Worm (Caenorhabditis elegans) whole organism, L2 larva: ENCODE measurements around the gene rha-1.

Experiments used
- F13H6.1 ChIP-seq: sonication (generic microtip); optimal IDR thresholded peaks from 2 replicates; lab custom pipeline; 2016; ENCODE audit warnings: missing genetic modification characterization, missing compliant biosample characterization
- R02D3.7 ChIP-seq: fragments of 150-350 bp; optimal IDR thresholded peaks from 2 replicates; lab custom pipeline; 2014; ENCODE audit warnings: missing biosample characterization, missing genetic modification characterization
- ZK546.5 ChIP-seq: sonication (generic microtip); optimal IDR thresholded peaks from 2 replicates; lab custom pipeline; 2017; ENCODE audit warnings: missing biosample characterization, missing genetic modification characterization
- aly-2 ChIP-seq: fragments of 150-350 bp; optimal IDR thresholded peaks from 2 replicates; lab custom pipeline; 2014; ENCODE audit warnings: missing biosample characterization, missing genetic modification characterization
- ama-1 ChIP-seq: fragments of 150-350 bp; optimal IDR thresholded peaks from 2 replicates; lab custom pipeline; 2018; ENCODE audit warnings: inconsistent platforms
- blmp-1 ChIP-seq: sonication (generic microtip); optimal IDR thresholded peaks from 2 replicates; lab custom pipeline; 2017; ENCODE audit warnings: missing genetic modification characterization, mild to moderate bottlenecking, missing compliant biosample characterization, antibody characterized with exemption, moderate library complexity; ENCODE audit not compliant: insufficient read depth
- ceh-16 ChIP-seq: fragments of 150-350 bp; optimal IDR thresholded peaks from 2 replicates; lab custom pipeline; 2014; ENCODE audit warnings: missing biosample characterization, missing genetic modification characterization
- ceh-82 ChIP-seq: fragments of 150-350 bp; optimal IDR thresholded peaks from 2 replicates; lab custom pipeline; 2014; ENCODE audit warnings: missing biosample characterization, missing genetic modification characterization
- crh-2 ChIP-seq: sonication (generic microtip); optimal IDR thresholded peaks from 2 replicates; lab custom pipeline; 2017; ENCODE audit warnings: missing biosample characterization, missing genetic modification characterization
- dmd-4 ChIP-seq: sonication (generic microtip); optimal IDR thresholded peaks from 2 replicates; lab custom pipeline; 2017; ENCODE audit warnings: missing biosample characterization, missing genetic modification characterization
- egl-27 ChIP-seq: sonication (generic microtip); optimal IDR thresholded peaks from 3 replicates; lab custom pipeline; 2017; ENCODE audit warnings: missing biosample characterization, missing genetic modification reagents, missing genetic modification characterization
- elt-1 ChIP-seq: fragments of 150-350 bp; optimal IDR thresholded peaks from 2 replicates; lab custom pipeline; 2014; ENCODE audit warnings: missing biosample characterization, missing genetic modification characterization
- elt-3 ChIP-seq: sonication (generic microtip); optimal IDR thresholded peaks from 2 replicates; lab custom pipeline; 2017; ENCODE audit warnings: missing biosample characterization, missing genetic modification characterization
- fos-1 ChIP-seq: fragments of 150-350 bp; optimal IDR thresholded peaks from 2 replicates; lab custom pipeline; 2014; ENCODE audit warnings: missing biosample characterization, missing genetic modification characterization
- lin-13 ChIP-seq: fragments of 150-350 bp; optimal IDR thresholded peaks from 2 replicates; lab custom pipeline; 2014; ENCODE audit warnings: missing biosample characterization, missing genetic modification reagents, missing genetic modification characterization
- lsy-2 ChIP-seq, 2 experiments: fragments of 150-350 bp in 1 of 2; sonication (generic microtip) in 1 of 2; optimal IDR thresholded peaks; 2 replicates each; lab custom pipeline; 2014 to 2017; ENCODE audit warnings: missing biosample characterization in 2 of 2, missing genetic modification characterization in 2 of 2
- mab-5 ChIP-seq: fragments of 150-350 bp; optimal IDR thresholded peaks from 2 replicates; lab custom pipeline; 2014; ENCODE audit warnings: missing biosample characterization, missing genetic modification characterization
- nhr-10 ChIP-seq: sonication (generic microtip); optimal IDR thresholded peaks from 2 replicates; lab custom pipeline; 2017; ENCODE audit warnings: missing biosample characterization, missing genetic modification characterization
- nhr-11 ChIP-seq: fragments of 150-350 bp; optimal IDR thresholded peaks from 2 replicates; lab custom pipeline; 2014; ENCODE audit warnings: missing biosample characterization, missing genetic modification characterization
- nhr-129 ChIP-seq: fragments of 150-350 bp; optimal IDR thresholded peaks from 2 replicates; lab custom pipeline; 2014; ENCODE audit warnings: missing biosample characterization, missing genetic modification characterization
- nhr-21 ChIP-seq: fragments of 150-350 bp; optimal IDR thresholded peaks from 2 replicates; lab custom pipeline; 2014; ENCODE audit warnings: missing biosample characterization, missing genetic modification characterization
- nhr-23 ChIP-seq: fragments of 150-350 bp; optimal IDR thresholded peaks from 2 replicates; lab custom pipeline; 2014; ENCODE audit warnings: missing biosample characterization, missing genetic modification reagents, missing genetic modification characterization
- nhr-237 ChIP-seq: fragments of 150-350 bp; optimal IDR thresholded peaks from 2 replicates; lab custom pipeline; 2014; ENCODE audit warnings: missing biosample characterization, missing genetic modification characterization
- nhr-25 ChIP-seq: fragments of 150-350 bp; sonication (generic microtip); optimal IDR thresholded peaks from 3 replicates; lab custom pipeline; 2014; ENCODE audit warnings: missing biosample characterization, missing genetic modification characterization
- nhr-6 ChIP-seq: fragments of 150-350 bp; optimal IDR thresholded peaks from 2 replicates; lab custom pipeline; 2014; ENCODE audit warnings: missing biosample characterization, missing genetic modification characterization
- sem-4 ChIP-seq: fragments of 150-350 bp; optimal IDR thresholded peaks from 2 replicates; lab custom pipeline; 2014; ENCODE audit warnings: missing biosample characterization, missing genetic modification reagents, missing genetic modification characterization
- skn-1 ChIP-seq: sonication (generic microtip); optimal IDR thresholded peaks from 2 replicates; lab custom pipeline; 2017; ENCODE audit warnings: missing biosample characterization, missing genetic modification characterization
- snpc-4 ChIP-seq: fragments of 150-350 bp; optimal IDR thresholded peaks from 2 replicates; lab custom pipeline; 2014; ENCODE audit warnings: missing biosample characterization, missing genetic modification characterization
- unc-39 ChIP-seq: fragments of 150-350 bp; optimal IDR thresholded peaks from 2 replicates; lab custom pipeline; 2014; ENCODE audit warnings: missing biosample characterization, missing genetic modification characterization
- unc-55 ChIP-seq: fragments of 150-350 bp; sonication (generic microtip); optimal IDR thresholded peaks from 3 replicates; lab custom pipeline; 2014; ENCODE audit warnings: missing biosample characterization, missing genetic modification reagents, missing genetic modification characterization
- unc-62 ChIP-seq: fragments of 150-350 bp; optimal IDR thresholded peaks from 2 replicates; lab custom pipeline; 2014; ENCODE audit warnings: missing biosample characterization, missing genetic modification reagents, missing genetic modification characterization
- zag-1 ChIP-seq: fragments of 150-350 bp; optimal IDR thresholded peaks from 2 replicates; lab custom pipeline; 2014; ENCODE audit warnings: missing biosample characterization, missing genetic modification characterization
- ztf-1 ChIP-seq: fragments of 200-800 bp; sonication (Bioruptor generic); conservative IDR thresholded peaks from 2 replicates; pipeline ENCODE4 v1.3.6; 2022; ENCODE audit warnings: missing genetic modification characterization, missing compliant biosample characterization
- ztf-11 ChIP-seq: sonication (generic microtip); optimal IDR thresholded peaks from 2 replicates; lab custom pipeline; 2017; ENCODE audit warnings: missing biosample characterization, missing genetic modification characterization

rha-1 gene

DNA sequence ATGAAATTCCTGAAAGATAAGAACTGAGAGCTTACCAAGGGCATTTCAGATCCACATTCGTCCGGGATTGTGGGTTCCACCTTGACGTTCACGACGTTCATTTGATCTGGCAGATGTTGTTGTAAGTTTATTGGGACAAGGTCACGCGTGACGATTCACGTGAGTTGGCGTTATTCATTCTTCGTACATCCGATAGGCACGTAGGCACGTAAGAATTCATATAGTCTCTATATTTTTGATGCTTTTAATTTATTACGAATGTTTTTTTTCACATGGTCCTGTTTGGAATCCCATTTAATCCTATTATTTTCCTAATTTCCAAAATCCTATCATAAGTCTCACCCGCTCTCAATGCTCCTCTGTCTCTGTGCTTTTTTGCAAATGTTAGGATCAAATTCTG is 28.5 kb upstream of the rha-1 start, which contains the start of gene B0457.4:
Gene B0457.4 (minus strand): TSS at position 101 of the 400 bp plus-strand sequence.
- TF ChIP-seq lsy-2 (tag; optimal IDR thresholded peaks at IDR 0.05; lab: Kevin White, UChicago) (no peak), unc-39 (tag; lab: Kevin White, UChicago) (no peak), ztf-1 (no peak), nhr-237 (tag; lab: Kevin White, UChicago) (no peak), unc-55 (GFP tag; lab: Kevin White, UChicago) (no peak), nhr-10 (tag; lab: Kevin White, UChicago) (no peak)

DNA sequence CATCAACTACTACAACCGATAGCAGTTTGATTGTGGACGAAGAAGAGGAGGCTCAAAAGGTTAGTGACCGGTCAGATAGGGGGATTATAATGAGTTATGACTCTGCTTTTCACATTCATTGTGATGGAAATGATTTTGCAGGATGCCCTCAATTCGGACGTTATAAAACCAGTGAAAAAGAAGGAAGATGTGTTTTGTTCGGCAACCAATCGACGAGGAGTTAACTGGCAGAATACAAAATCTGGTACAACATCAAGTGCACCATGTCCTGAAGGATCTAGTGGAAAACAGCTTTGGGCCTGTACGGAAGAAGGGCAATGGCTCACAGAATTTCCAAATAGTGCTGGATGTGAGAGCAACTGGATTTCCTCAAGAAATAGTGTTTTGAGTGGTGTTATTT is 20.4 kb upstream of the rha-1 start:
- TF ChIP-seq crh-2 (no peak), ZK546.5 (tag; lab: Kevin White, UChicago) (no peak), ama-1 (no peak)
- TF ChIP-seq, all 48 proteins: peak for 0

DNA sequence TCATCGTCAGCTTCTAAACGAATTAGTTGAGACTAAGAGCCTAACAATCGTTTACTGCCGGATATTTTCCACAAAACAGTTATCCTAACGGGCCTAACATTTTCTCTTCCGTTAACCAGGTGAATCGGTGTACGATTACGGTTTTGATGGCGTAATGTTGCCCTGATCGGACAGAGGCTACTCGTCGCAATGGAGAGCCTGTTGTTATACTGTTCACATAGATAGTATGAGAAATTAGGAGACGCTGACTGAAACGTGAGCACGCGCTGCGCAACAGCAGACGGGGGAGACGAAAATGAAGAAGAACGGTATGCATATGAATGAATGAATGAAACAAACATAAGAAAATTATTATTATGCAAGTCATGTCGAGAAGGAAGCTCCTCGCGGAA is 15.9 kb upstream of the rha-1 start:
- no peak for TF ChIP-seq F13H6.1
- TF ChIP-seq ztf-11, result no peak
- no peak for TF ChIP-seq ceh-16 (tag; lab: Kevin White, UChicago)
- no peak for TF ChIP-seq lin-13 (GFP tag; lab: Kevin White, UChicago)
- TF ChIP-seq R02D3.7 (tag; lab: Kevin White, UChicago), result no peak
- TF ChIP-seq unc-39 (tag; lab: Kevin White, UChicago), result no peak
- TF ChIP-seq nhr-237 (tag; lab: Kevin White, UChicago), result no peak
- no peak for TF ChIP-seq nhr-6
- TF ChIP-seq nhr-129 (tag; lab: Kevin White, UChicago), result no peak
- TF ChIP-seq skn-1, result no peak
- TF ChIP-seq ZK546.5 (tag; lab: Kevin White, UChicago), result no peak
- no peak for TF ChIP-seq nhr-23
- TF ChIP-seq ceh-82 (tag; lab: Kevin White, UChicago), result no peak
- no peak for TF ChIP-seq blmp-1 (tag; lab: Kevin White, UChicago)
- TF ChIP-seq nhr-21 (tag; lab: Kevin White, UChicago), result no peak

DNA sequence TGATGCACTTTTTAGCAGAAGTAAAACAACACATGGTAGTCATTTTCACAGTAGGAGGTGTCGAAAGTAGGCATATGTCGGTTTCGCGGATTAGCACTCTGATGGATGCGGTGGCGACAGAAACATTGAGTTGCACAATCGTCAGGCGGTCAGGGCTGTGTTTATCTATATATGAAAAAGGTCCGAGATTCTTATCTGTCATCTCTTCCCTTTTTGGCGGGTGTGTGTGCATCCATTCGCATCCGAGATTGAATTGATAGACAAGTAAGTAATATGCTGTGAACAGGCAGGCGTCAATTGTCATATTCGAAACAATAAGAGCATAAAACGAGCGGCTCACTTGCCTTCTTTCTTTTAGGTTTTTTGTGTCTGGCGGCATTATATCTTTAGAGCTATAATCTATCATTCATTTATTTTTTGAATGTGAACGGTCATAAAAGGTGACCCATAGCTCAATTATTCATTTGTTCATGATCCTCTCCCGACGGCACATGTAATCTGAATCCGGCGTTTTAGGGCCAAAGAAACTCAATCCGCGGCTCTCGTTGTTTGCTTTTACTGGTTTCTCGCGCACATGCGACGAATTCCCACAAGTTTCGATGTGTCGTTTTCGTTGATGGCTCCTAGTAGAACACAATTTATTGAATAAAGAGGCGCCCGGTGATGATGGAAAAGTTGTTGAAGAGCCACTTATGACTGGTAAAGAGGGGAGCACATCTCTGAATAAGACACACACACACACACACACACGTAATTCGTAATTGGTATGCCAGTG is 15.3 kb upstream of the rha-1 start:
- TF ChIP-seq snpc-4 (tag; lab: Kevin White, UChicago), result no peak
- no peak for TF ChIP-seq mab-5
- TF ChIP-seq aly-2 (tag; lab: Kevin White, UChicago), result no peak
- no peak for TF ChIP-seq nhr-237 (tag; lab: Kevin White, UChicago)
- TF ChIP-seq elt-1 (tag; lab: Kevin White, UChicago), result no peak
- TF ChIP-seq nhr-23, result no peak
- no peak for TF ChIP-seq egl-27 (tag; lab: Kevin White, UChicago)
- no peak for TF ChIP-seq fos-1 (tag; lab: Kevin White, UChicago)

DNA sequence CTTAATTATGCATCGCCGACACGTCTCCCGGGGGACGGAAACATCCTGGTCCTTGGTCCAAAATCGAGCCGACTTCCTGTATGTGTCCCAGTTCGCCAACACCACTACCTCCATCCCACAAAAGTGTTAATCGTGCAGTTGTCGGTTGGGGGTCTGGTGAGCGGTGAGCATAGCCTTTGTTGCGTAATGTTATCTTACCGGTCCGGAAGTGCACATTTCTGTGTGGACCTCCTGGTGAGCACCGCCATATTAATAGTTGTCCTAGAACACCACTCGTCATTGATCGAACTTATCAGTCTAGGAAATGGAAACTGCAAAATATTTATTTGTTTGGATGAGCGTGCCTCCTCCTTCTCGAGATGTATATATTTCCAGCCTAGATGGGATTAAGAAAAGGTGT is 13.8 kb upstream of the rha-1 start:
- TF ChIP-seq unc-62 (no peak), lin-13 (GFP tag; lab: Kevin White, UChicago) (no peak), crh-2 (no peak), nhr-11 (tag; lab: Kevin White, UChicago) (no peak), egl-27 (tag; lab: Kevin White, UChicago) (no peak), R02D3.7 (tag; lab: Kevin White, UChicago) (no peak), dmd-4 (tag; lab: Kevin White, UChicago) (no peak), ZK546.5 (tag; lab: Kevin White, UChicago) (no peak), ztf-1 (no peak), zag-1 (no peak), sem-4 (tag; lab: Kevin White, UChicago) (no peak), nhr-25 (no peak), ceh-16 (tag; lab: Kevin White, UChicago) (no peak), ztf-11 (no peak), elt-3 (tag; lab: Kevin White, UChicago) (no peak)
